Worm (Caenorhabditis elegans) whole organism, late embryonic: ENCODE data around the gene F19B10.3.

Experiments used
- ama-1 ChIP-seq: fragments of 150-350 bp; optimal IDR thresholded peaks from 2 replicates; lab custom pipeline; 2014
- ceh-2 ChIP-seq: sonication (generic microtip); optimal IDR thresholded peaks from 2 replicates; lab custom pipeline; 2016; ENCODE audit warnings: missing genotype, missing genetic modification characterization, missing compliant biosample characterization
- dve-1 ChIP-seq: sonication (generic microtip); optimal IDR thresholded peaks from 2 replicates; lab custom pipeline; 2017; ENCODE audit warnings: antibody characterized with exemption, mild to moderate bottlenecking, missing genetic modification characterization, missing compliant biosample characterization
- elt-4 ChIP-seq: sonication (generic microtip); optimal IDR thresholded peaks from 2 replicates; lab custom pipeline; 2016; ENCODE audit warnings: missing genetic modification characterization, missing compliant biosample characterization
- ets-4 ChIP-seq: sonication (generic microtip); optimal IDR thresholded peaks from 2 replicates; lab custom pipeline; 2016; ENCODE audit warnings: missing genetic modification characterization, missing compliant biosample characterization
- fkh-10 ChIP-seq: fragments of 150-350 bp; optimal IDR thresholded peaks from 2 replicates; lab custom pipeline; 2014; ENCODE audit warnings: missing biosample characterization, missing genetic modification reagents, missing genetic modification characterization
- hlh-15 ChIP-seq: sonication (generic microtip); optimal IDR thresholded peaks from 2 replicates; lab custom pipeline; 2016; ENCODE audit warnings: missing genetic modification characterization, missing compliant biosample characterization
- nfya-1 ChIP-seq: sonication (generic microtip); optimal IDR thresholded peaks from 2 replicates; lab custom pipeline; 2017; ENCODE audit warnings: missing genetic modification characterization, mild to moderate bottlenecking, missing compliant biosample characterization, antibody characterized with exemption, moderate library complexity
- pqm-1 ChIP-seq: sonication (generic microtip); optimal IDR thresholded peaks from 2 replicates; lab custom pipeline; 2016; ENCODE audit warnings: missing genetic modification characterization, missing compliant biosample characterization
- unc-55 ChIP-seq: sonication (generic microtip); optimal IDR thresholded peaks from 2 replicates; lab custom pipeline; 2017; ENCODE audit warnings: missing biosample characterization, missing genetic modification reagents, missing genetic modification characterization

- TF ChIP-seq fkh-10 (GFP tag; lab: Kevin White, UChicago): no peak
- TF ChIP-seq nfya-1 (tag; lab: Kevin White, UChicago): no peak
- TF ChIP-seq elt-4 (tag; lab: Kevin White, UChicago): no peak
- TF ChIP-seq unc-55 (GFP tag; lab: Kevin White, UChicago): no peak
- TF ChIP-seq ama-1: no peak
- no peak for TF ChIP-seq pqm-1
- no peak for TF ChIP-seq dve-1 (tag; lab: Kevin White, UChicago)
- TF ChIP-seq ets-4 (tag; lab: Kevin White, UChicago): no peak
- TF ChIP-seq ceh-2 (tag; lab: Kevin White, UChicago): no peak
- no peak for TF ChIP-seq hlh-15
Observed at ce11 chrII:3711047-3711446, 46.5 kb downstream of the F19B10.3 start, which contains the start of gene fbxc-53.
